Worm (Caenorhabditis elegans) whole organism, young adult: ENCODE results near the gene sre-38.

Experiments used
- B0261.1 ChIP-seq: sonication (generic microtip); optimal IDR thresholded peaks from 2 replicates; lab custom pipeline; 2016; ENCODE audit warnings: mild to moderate bottlenecking, missing genetic modification characterization, moderate library complexity, missing compliant biosample characterization
- cebp-2 ChIP-seq: fragments of 200-800 bp; sonication (Bioruptor generic); IDR thresholded peaks from 2 replicates; pipeline ENCODE4 v1.3.6; 2022; ENCODE audit warnings: missing genetic modification characterization, missing compliant biosample characterization
- ekl-4 ChIP-seq: fragments of 200-800 bp; sonication (Bioruptor generic); IDR thresholded peaks from 2 replicates; pipeline ENCODE4 v1.3.6; 2022; ENCODE audit warnings: missing genetic modification reagents, missing genetic modification characterization, missing compliant biosample characterization
- ets-4 ChIP-seq: fragments of 200-800 bp; sonication (Bioruptor generic); optimal IDR thresholded peaks from 2 replicates; lab custom pipeline; 2018; ENCODE audit warnings: mild to moderate bottlenecking, missing genetic modification characterization, missing compliant biosample characterization
- him-1 ChIP-seq: sonication (generic microtip); optimal IDR thresholded peaks from 2 replicates; lab custom pipeline; 2016; ENCODE audit warnings: missing genotype, missing genetic modification reagents, missing genetic modification characterization, missing compliant biosample characterization
- hlh-26 ChIP-seq: fragments of 200-800 bp; sonication (Bioruptor generic); conservative IDR thresholded peaks from 2 replicates; pipeline ENCODE4 v1.3.6; 2022; ENCODE audit warnings: missing genetic modification reagents, missing genetic modification characterization, missing compliant biosample characterization
- lsl-1 ChIP-seq: fragments of 200-800 bp; sonication (Bioruptor generic); optimal IDR thresholded peaks from 2 replicates; lab custom pipeline; 2018; ENCODE audit warnings: mild to moderate bottlenecking, missing genetic modification characterization, moderate library complexity, missing compliant biosample characterization
- madf-6 ChIP-seq: fragments of 200-800 bp; sonication (Bioruptor generic); IDR thresholded peaks from 2 replicates; pipeline ENCODE4 v1.3.6; 2022; ENCODE audit warnings: missing genetic modification reagents, missing genetic modification characterization, missing compliant biosample characterization
- nfya-1 ChIP-seq: sonication (generic microtip); optimal IDR thresholded peaks from 2 replicates; lab custom pipeline; 2017; ENCODE audit warnings: antibody characterized with exemption, missing compliant biosample characterization, missing genetic modification characterization, borderline replicate concordance; ENCODE audit not compliant: insufficient read depth
- snpc-4 ChIP-seq, 5 experiments: fragments of 150-350 bp in 1 of 5; sonication (generic microtip) in 4 of 5; optimal IDR thresholded peaks; 2 replicates each; lab custom pipeline; 2014 to 2018; ENCODE audit warnings: missing genetic modification characterization in 5 of 5, missing biosample characterization in 3 of 5, antibody characterized with exemption in 2 of 5, mild to moderate bottlenecking in 2 of 5, missing compliant biosample characterization in 2 of 5, missing genotype in 2 of 5, moderate library complexity in 2 of 5, missing genetic modification reagents in 1 of 5
- somi-1 ChIP-seq: fragments of 200-800 bp; sonication (Bioruptor generic); optimal IDR thresholded peaks from 2 replicates; lab custom pipeline; 2018; ENCODE audit warnings: mild to moderate bottlenecking, missing genetic modification characterization, missing compliant biosample characterization

ce11 chrII:12448241-12448640 is 9.1 kb upstream of the sre-38 start, which contains the start of gene srh-27:
- no peak for TF ChIP-seq ekl-4 (GFP tag; lab: Robert Waterston, UW)
- no peak for TF ChIP-seq him-1 (tag; lab: Kevin White, UChicago)
- no peak for TF ChIP-seq snpc-4 (GFP tag; optimal IDR thresholded peaks at IDR 0.05; lab: Kevin White, UChicago)
- no peak for TF ChIP-seq snpc-4 (tag; optimal IDR thresholded peaks at IDR 0.05; lab: Kevin White, UChicago)
- TF ChIP-seq madf-6 (GFP tag; lab: Robert Waterston, UW) = no peak
- no peak for TF ChIP-seq lsl-1 (GFP tag; lab: Kevin White, UChicago)
- no peak for TF ChIP-seq hlh-26 (GFP tag; lab: Robert Waterston, UW)
- no peak for TF ChIP-seq somi-1 (GFP tag; lab: Kevin White, UChicago)
- TF ChIP-seq ets-4 (GFP tag; lab: Kevin White, UChicago) = no peak
- TF ChIP-seq cebp-2 (GFP tag; lab: Robert Waterston, UW) = no peak
- TF ChIP-seq B0261.1 = no peak
- no peak for TF ChIP-seq nfya-1 (tag; lab: Kevin White, UChicago)
